Worm (Caenorhabditis elegans) whole organism, young adult: ENCODE measurements around the gene hnd-1.

Experiments
- Y56A3A.18 ChIP-seq: fragments of 200-800 bp; sonication (Bioruptor generic); IDR thresholded peaks from 2 replicates; pipeline ENCODE4 v1.3.6; 2022; ENCODE audit warnings: missing genetic modification reagents, missing genetic modification characterization, missing compliant biosample characterization
- unc-130 ChIP-seq: sonication (generic microtip); optimal IDR thresholded peaks from 2 replicates; lab custom pipeline; 2016; ENCODE audit warnings: missing genetic modification reagents, missing genetic modification characterization, missing compliant biosample characterization
- unc-62 ChIP-seq: fragments of 150-350 bp; optimal IDR thresholded peaks from 2 replicates; lab custom pipeline; 2014; ENCODE audit warnings: missing biosample characterization, missing genetic modification reagents, missing genetic modification characterization

DNA sequence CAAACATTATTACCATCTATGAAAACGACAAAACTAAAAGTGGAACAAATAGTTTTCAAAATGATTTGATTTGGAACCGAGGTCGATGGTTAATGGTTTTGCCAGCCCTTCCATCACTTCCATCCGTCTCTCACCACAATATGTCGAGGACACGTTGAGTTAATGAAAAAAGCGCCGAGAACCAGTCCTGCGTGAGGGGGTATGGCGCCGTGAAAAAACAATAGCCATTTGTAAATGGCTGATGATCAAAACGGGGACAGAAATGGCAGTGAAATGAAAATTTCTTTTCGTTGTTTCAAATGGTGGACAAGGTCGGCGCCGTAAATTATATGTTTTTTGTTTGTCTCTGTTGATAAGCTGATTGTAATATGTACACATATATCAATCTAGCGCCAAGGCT is 35.7 kb downstream of the hnd-1 start:
- no peak for TF ChIP-seq unc-62 (GFP tag; lab: Kevin White, UChicago)
- TF ChIP-seq Y56A3A.18 (GFP tag; lab: Robert Waterston, UW): no peak
- TF ChIP-seq unc-130 (GFP tag; lab: Kevin White, UChicago): no peak
